Fruit fly (Drosophila melanogaster): ENCODE measurements around the gene MED11.

MED11 gene

DNA sequence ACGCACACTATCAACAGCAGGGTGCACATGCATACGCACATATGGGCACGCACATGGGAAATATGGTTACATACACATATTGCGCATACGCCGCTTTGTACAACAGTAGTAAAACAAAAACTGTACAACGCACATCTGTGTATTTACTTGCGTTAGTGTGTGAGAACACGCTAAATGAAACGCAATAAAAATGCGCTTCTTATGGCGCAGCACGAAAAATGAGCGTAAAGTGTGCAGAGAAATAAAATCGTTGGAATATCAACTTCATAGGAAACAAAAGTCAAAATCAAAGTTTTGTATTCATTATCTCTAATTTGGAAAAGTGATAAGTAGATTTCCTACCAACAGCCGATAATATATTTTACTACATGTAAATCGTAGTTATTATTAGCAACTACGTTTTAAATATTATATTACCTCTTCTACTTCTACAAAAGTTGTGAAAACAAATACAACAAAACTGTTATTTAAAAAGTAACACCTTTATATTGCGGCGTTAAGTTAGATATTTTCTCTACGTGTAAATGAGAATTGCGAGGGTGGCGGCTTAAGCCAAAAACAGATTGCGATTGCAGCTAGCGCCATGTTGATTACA, 10.7 kb downstream of the MED11 start (continued):
- TF ChIP-seq CG32532 (GFP tag; IDR thresholded peaks at IDR 0.05) (no peak; the same call in 1 of the 2 replicates), CG4820 (GFP tag; optimal IDR thresholded peaks at IDR 0.05) (peak; percentile 48), CG12236 (GFP tag; optimal IDR thresholded peaks at IDR 0.05) (no peak), org-1 (GFP tag; optimal IDR thresholded peaks at IDR 0.05) (no peak), HHEX (GFP tag; optimal IDR thresholded peaks at IDR 0.05) (peak; percentile 17), hth (optimal IDR thresholded peaks at IDR 0.05) (no peak), CG8089 (GFP tag; optimal IDR thresholded peaks at IDR 0.05) (no peak), HmgD (GFP tag; optimal IDR thresholded peaks at IDR 0.05) (no peak), CG30020 (tag; optimal IDR thresholded peaks at IDR 0.05) (no peak), ERR (GFP tag; optimal IDR thresholded peaks at IDR 0.05) (no peak), disco-r (GFP tag; optimal IDR thresholded peaks at IDR 0.05) (no peak), shn (GFP tag; optimal IDR thresholded peaks at IDR 0.05) (no peak), CG8944 (GFP tag; optimal IDR thresholded peaks at IDR 0.05) (no peak), oc (tag; optimal IDR thresholded peaks at IDR 0.05) (peak; percentile 76), CG13894 (tag; optimal IDR thresholded peaks at IDR 0.05) (no peak), gro (GFP tag; optimal IDR thresholded peaks at IDR 0.05) (no peak), Gug (GFP tag; IDR thresholded peaks at IDR 0.05) (no peak), phol (tag; optimal IDR thresholded peaks at IDR 0.05) (peak; percentile 83), Asciz (GFP tag; optimal IDR thresholded peaks at IDR 0.05) (peak; percentile 71), CG14710 (tag; optimal IDR thresholded peaks at IDR 0.05) (peak; percentile 26), unc-4 (GFP tag; IDR thresholded peaks at IDR 0.05; ENCODE audit: partially characterized antibody) (no peak), Atf3 (GFP tag; optimal IDR thresholded peaks at IDR 0.05) (no peak), CG15601 (tag; optimal IDR thresholded peaks at IDR 0.05) (peak; percentile 1), fd3F (GFP tag; optimal IDR thresholded peaks at IDR 0.05) (peak; percentile 5), CG12659 (GFP tag; optimal IDR thresholded peaks at IDR 0.05) (peak; percentile 48), da (GFP tag; optimal IDR thresholded peaks at IDR 0.05) (no peak), en (GFP tag; optimal IDR thresholded peaks at IDR 0.05) (no peak), chif (GFP tag; optimal IDR thresholded peaks at IDR 0.05) (peak; percentile 1 to 11), slbo (GFP tag; IDR thresholded peaks at IDR 0.05) (no peak), Deaf1 (tag; optimal IDR thresholded peaks at IDR 0.05) (no peak), exex (tag; optimal IDR thresholded peaks at IDR 0.05) (no peak), lola (GFP tag; optimal IDR thresholded peaks at IDR 0.05) (no peak), CG43689 (GFP tag; IDR thresholded peaks at IDR 0.05) (no peak), Hmx (GFP tag; optimal IDR thresholded peaks at IDR 0.05) (no peak), gsb-n (tag; optimal IDR thresholded peaks at IDR 0.05) (peak; percentile 9), ftz-f1 (GFP tag; optimal IDR thresholded peaks at IDR 0.05) (no peak), p53 (GFP tag; optimal IDR thresholded peaks at IDR 0.05) (no peak), pfk (GFP tag; optimal IDR thresholded peaks at IDR 0.05) (no peak), HLH3B (GFP tag; IDR thresholded peaks at IDR 0.05) (peak; percentile 64), gt (GFP tag; IDR thresholded peaks at IDR 0.05) (no peak), C15 (GFP tag; IDR thresholded peaks at IDR 0.05) (no peak), D19B (GFP tag; optimal IDR thresholded peaks at IDR 0.05) (no peak), PHDP (tag; optimal IDR thresholded peaks at IDR 0.05) (peak; percentile 64), CG1602 (GFP tag; optimal IDR thresholded peaks at IDR 0.05) (peak; percentile 36), Oaz (GFP tag; IDR thresholded peaks at IDR 0.05) (0 out of 2 replicates have a peak, but pooled peaks have one; percentile 37), CG2129 (GFP tag; IDR thresholded peaks at IDR 0.05; ENCODE audit: partially characterized antibody) (no peak), CG2202 (tag; optimal IDR thresholded peaks at IDR 0.05) (no peak), Adf1 (GFP tag; IDR thresholded peaks at IDR 0.05) (no peak), Mrtf (GFP tag; IDR thresholded peaks at IDR 0.05) (no peak), CG11696 (GFP tag; IDR thresholded peaks at IDR 0.05) (no peak), CkIIα-i1 (GFP tag; IDR thresholded peaks at IDR 0.05) (no peak)
